Fruit fly (Drosophila melanogaster) whole organism, wandering third instar larva: ENCODE results near the gene Sptz.

Experiments used
- Abd-B ChIP-seq: fragments of >200 bp; optimal IDR thresholded peaks from 2 replicates; lab custom pipeline; 2017; ENCODE audit warnings: missing biosample characterization, missing genetic modification characterization
- Dfd ChIP-seq: fragments of >200 bp; optimal IDR thresholded peaks from 2 replicates; lab custom pipeline; 2017; ENCODE audit warnings: missing biosample characterization, missing genetic modification characterization
- GATAd ChIP-seq: sonication (Bioruptor generic); optimal IDR thresholded peaks from 2 replicates; lab custom pipeline; 2016; ENCODE audit warnings: missing biosample characterization, missing genetic modification characterization
- Hnf4 ChIP-seq: fragments of 200-800 bp; sonication (Bioruptor generic); optimal IDR thresholded peaks from 2 replicates; lab custom pipeline; 2016; ENCODE audit warnings: missing biosample characterization, mild to moderate bottlenecking, missing genetic modification characterization
- Hr78 ChIP-seq: fragments of >200 bp; optimal IDR thresholded peaks from 2 replicates; lab custom pipeline; 2017; ENCODE audit warnings: missing biosample characterization, missing genetic modification characterization
- Myc ChIP-seq: fragments of >200 bp; optimal IDR thresholded peaks from 2 replicates; lab custom pipeline; 2017
- br ChIP-seq: fragments of 200-800 bp; sonication (Bioruptor generic); optimal IDR thresholded peaks from 2 replicates; lab custom pipeline; 2016; ENCODE audit warnings: missing biosample characterization, missing genetic modification characterization
- dsf ChIP-seq: sonication (Bioruptor generic); optimal IDR thresholded peaks from 2 replicates; lab custom pipeline; 2016; ENCODE audit warnings: missing biosample characterization, missing genetic modification characterization, borderline replicate concordance
- lola ChIP-seq: fragments of >200 bp; optimal IDR thresholded peaks from 2 replicates; lab custom pipeline; 2017; ENCODE audit warnings: missing biosample characterization, missing genetic modification characterization
- tai ChIP-seq: sonication (Bioruptor generic); optimal IDR thresholded peaks from 2 replicates; lab custom pipeline; 2016; ENCODE audit warnings: missing biosample characterization, missing genetic modification characterization
- usp ChIP-seq: fragments of >200 bp; optimal IDR thresholded peaks from 2 replicates; lab custom pipeline; 2017; ENCODE audit warnings: missing biosample characterization, missing genetic modification characterization

DNA sequence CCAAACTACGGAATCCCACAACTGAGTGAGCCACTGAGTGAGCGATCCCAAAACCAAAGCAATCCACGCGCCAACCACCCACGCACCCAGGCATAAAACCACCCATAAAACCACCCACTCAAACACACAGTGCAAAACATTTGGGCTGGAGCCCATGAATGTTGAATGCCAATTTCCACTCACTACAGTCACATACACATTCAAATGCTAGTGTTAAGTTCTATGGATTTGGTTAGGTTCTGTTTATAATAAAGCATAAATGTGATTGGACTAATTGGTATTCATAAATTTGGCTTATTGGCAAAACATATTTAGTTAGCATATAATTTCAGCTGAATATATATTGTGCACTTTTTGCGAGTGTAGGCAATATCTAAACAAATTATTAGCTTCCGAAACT, 47.9 kb downstream of the Sptz start:
- no peak for TF ChIP-seq Abd-B (GFP tag; lab: Kevin White, UChicago)
- no peak for TF ChIP-seq Dfd (GFP tag; lab: Kevin White, UChicago)
- TF ChIP-seq usp (GFP tag; lab: Kevin White, UChicago) = no peak
- TF ChIP-seq tai (GFP tag; lab: Kevin White, UChicago) = no peak
- TF ChIP-seq br (GFP tag; lab: Kevin White, UChicago) = no peak
- no peak for TF ChIP-seq lola (GFP tag; lab: Kevin White, UChicago)
- no peak for TF ChIP-seq Hr78
- TF ChIP-seq Hnf4 (GFP tag; lab: Kevin White, UChicago) = no peak
- no peak for TF ChIP-seq Myc (lab: Kevin White, UChicago)
- no peak for TF ChIP-seq dsf (GFP tag; lab: Kevin White, UChicago)
- no peak for TF ChIP-seq GATAd (GFP tag; lab: Kevin White, UChicago)
